Worm (Caenorhabditis elegans): ENCODE results near the gene B0454.5.

B0454.5 gene

ce11 chrII:3076915-3077314 lies 38.3 kb downstream of the B0454.5 start, which contains the start of gene Y25C1A.8 (continued):
- TF ChIP-seq unc-3 (GFP tag; conservative IDR thresholded peaks at IDR 0.05) (peak; percentile 52; the same call in 1 of the 2 replicates), unc-3 (tag; optimal IDR thresholded peaks at IDR 0.05) (peak; percentile 38), F13H6.1 (tag; optimal IDR thresholded peaks at IDR 0.05) (no peak), ceh-19 (GFP tag; optimal IDR thresholded peaks at IDR 0.05) (peak; percentile 42), unc-42 (tag; optimal IDR thresholded peaks at IDR 0.05) (peak; percentile 80), odd-2 (tag; optimal IDR thresholded peaks at IDR 0.05) (no peak), ceh-6 (GFP tag; optimal IDR thresholded peaks at IDR 0.05) (peak; percentile 38), ceh-18 (tag; optimal IDR thresholded peaks at IDR 0.05) (peak; percentile 49), nhr-232 (tag; optimal IDR thresholded peaks at IDR 0.05) (no peak), npax-4 (tag; optimal IDR thresholded peaks at IDR 0.05) (no peak), ceh-2 (tag; optimal IDR thresholded peaks at IDR 0.05) (peak; percentile 34), ceh-34 (tag; optimal IDR thresholded peaks at IDR 0.05) (peak; percentile 93), syd-9 (tag; optimal IDR thresholded peaks at IDR 0.05) (no peak), mec-3 (tag; optimal IDR thresholded peaks at IDR 0.05; ENCODE audit: borderline replicate concordance) (no peak), pax-1 (tag; optimal IDR thresholded peaks at IDR 0.05) (no peak), fax-1 (tag; optimal IDR thresholded peaks at IDR 0.05) (no peak), pag-3 (tag; optimal IDR thresholded peaks at IDR 0.05; ENCODE audit: borderline replicate concordance) (no peak), dve-1 (tag; optimal IDR thresholded peaks at IDR 0.05) (no peak), K02D7.2 (tag; optimal IDR thresholded peaks at IDR 0.05) (no peak), che-1 (tag; optimal IDR thresholded peaks at IDR 0.05) (peak; percentile 15), hlh-13 (GFP tag; optimal IDR thresholded peaks at IDR 0.05) (no peak), pha-4 (tag; optimal IDR thresholded peaks at IDR 0.05) (no peak), elt-4 (tag; optimal IDR thresholded peaks at IDR 0.05) (no peak), ceh-9 (tag; optimal IDR thresholded peaks at IDR 0.05) (no peak), tbx-7 (tag; optimal IDR thresholded peaks at IDR 0.05) (no peak), pqm-1 (tag; optimal IDR thresholded peaks at IDR 0.05) (no peak), lin-11 (tag; optimal IDR thresholded peaks at IDR 0.05) (no peak), unc-86 (tag; optimal IDR thresholded peaks at IDR 0.05) (peak; percentile 15), fkh-10 (GFP tag; optimal IDR thresholded peaks at IDR 0.05) (no peak), nhr-11 (tag; optimal IDR thresholded peaks at IDR 0.05) (no peak), madf-2 (tag; optimal IDR thresholded peaks at IDR 0.05) (no peak)

- no peak for TF ChIP-seq fkh-6 (tag; optimal IDR thresholded peaks at IDR 0.05)
- TF ChIP-seq lim-6 (tag; optimal IDR thresholded peaks at IDR 0.05): no peak
- TF ChIP-seq hlh-15 (tag; optimal IDR thresholded peaks at IDR 0.05): no peak
- TF ChIP-seq ahr-1 (tag; optimal IDR thresholded peaks at IDR 0.05): no peak
- no peak for TF ChIP-seq elt-4 (tag; optimal IDR thresholded peaks at IDR 0.05)
- TF ChIP-seq pag-3 (tag; optimal IDR thresholded peaks at IDR 0.05; ENCODE audit: borderline replicate concordance): no peak
- TF ChIP-seq sox-2 (GFP tag; IDR thresholded peaks at IDR 0.05): no peak
- TF ChIP-seq hlh-6 (tag; optimal IDR thresholded peaks at IDR 0.05): no peak
- TF ChIP-seq gmeb-2 (tag; optimal IDR thresholded peaks at IDR 0.05): no peak
- no peak for TF ChIP-seq ztf-16 (tag; optimal IDR thresholded peaks at IDR 0.05)
- no peak for TF ChIP-seq pax-1 (tag; optimal IDR thresholded peaks at IDR 0.05)
- TF ChIP-seq ama-1 (optimal IDR thresholded peaks at IDR 0.05): no peak
- no peak for TF ChIP-seq ceh-31 (tag; optimal IDR thresholded peaks at IDR 0.05)
- TF ChIP-seq C08G9.2 (tag; optimal IDR thresholded peaks at IDR 0.05): no peak
- TF ChIP-seq ceh-48 (tag; optimal IDR thresholded peaks at IDR 0.05): no peak
- no peak for TF ChIP-seq ceh-6 (GFP tag; optimal IDR thresholded peaks at IDR 0.05)
- no peak for TF ChIP-seq sdc-2 (tag; optimal IDR thresholded peaks at IDR 0.05)
- TF ChIP-seq tbx-2 (tag; optimal IDR thresholded peaks at IDR 0.05): no peak
Observed at ce11 chrII:3078496-3078895, 39.8 kb downstream of the B0454.5 start, which contains the start of gene copb-1. Gene copb-1, plus strand, starts transcription at chrII:3078796.
